In genomic region chr2L:4368553-4369268, dm6 we compare ENCODE assay signal across 2 fruit fly cellular contexts.
TF ChIP-seq lines count a peak whose summit lies in the region.

No protein-coding gene starts in this region.

- TF ChIP-seq CTCF in whole organism, embryonic (GFP tag; optimal IDR thresholded peaks at IDR 0.05; lab: Kevin White, UChicago) = no peak

TF ChIP-seq in whole organism, embryonic, 481 proteins besides CTCF, POLR2A, EP300 and RAD21:
- no peak for TF ChIP-seq CG10543 (GFP tag; optimal IDR thresholded peaks at IDR 0.05; lab: Kevin White, UChicago)
- peak; percentile 95 for TF ChIP-seq cad (GFP tag; optimal IDR thresholded peaks at IDR 0.05; lab: Kevin White, UChicago)
- TF ChIP-seq CG15479 (GFP tag; optimal IDR thresholded peaks at IDR 0.05; lab: Kevin White, UChicago) = peak; percentile 99
- no peak for TF ChIP-seq CG10366 (GFP tag; IDR thresholded peaks at IDR 0.05; lab: Robert Waterston, UW)
- no peak for TF ChIP-seq Atf3 (GFP tag; optimal IDR thresholded peaks at IDR 0.05; lab: Kevin White, UChicago)
- TF ChIP-seq CG18619 (GFP tag; optimal IDR thresholded peaks at IDR 0.05; lab: Kevin White, UChicago) = no peak
- no peak for TF ChIP-seq prd (optimal IDR thresholded peaks at IDR 0.05; lab: Kevin White, UChicago)
- TF ChIP-seq prd (GFP tag; IDR thresholded peaks at IDR 0.05; lab: Robert Waterston, UW) = peak; percentile 71; the same call in 2 of the 3 replicates
- TF ChIP-seq Kr (GFP tag; optimal IDR thresholded peaks at IDR 0.05; lab: Kevin White, UChicago) = peak; percentile 70
- TF ChIP-seq Hr78 (GFP tag; optimal IDR thresholded peaks at IDR 0.05; lab: Kevin White, UChicago) = peak in 1 of 2 experiments; percentile 29
- TF ChIP-seq CG7556 (GFP tag; optimal IDR thresholded peaks at IDR 0.05; lab: Kevin White, UChicago) = no peak
- no peak for TF ChIP-seq bowl (GFP tag; IDR thresholded peaks at IDR 0.05; lab: Robert Waterston, UW)
- TF ChIP-seq so (GFP tag; IDR thresholded peaks at IDR 0.05; lab: Robert Waterston, UW) = peak; percentile 47; the same call in 1 of the 3 replicates
- TF ChIP-seq Spps (tag; optimal IDR thresholded peaks at IDR 0.05; lab: Kevin White, UChicago) = no peak
- peak; percentile 59 for TF ChIP-seq twi (tag; optimal IDR thresholded peaks at IDR 0.05; lab: Kevin White, UChicago)
- no peak for TF ChIP-seq CG12155 (GFP tag; optimal IDR thresholded peaks at IDR 0.05; lab: Kevin White, UChicago)
- TF ChIP-seq ATbp (GFP tag; optimal IDR thresholded peaks at IDR 0.05; lab: Kevin White, UChicago) = no peak
- no peak for TF ChIP-seq CG16815 (GFP tag; optimal IDR thresholded peaks at IDR 0.05; lab: Kevin White, UChicago)
- TF ChIP-seq D (optimal IDR thresholded peaks at IDR 0.05; lab: Kevin White, UChicago) = peak; percentile 87
- peak; percentile 4 for TF ChIP-seq D (GFP tag; optimal IDR thresholded peaks at IDR 0.05; lab: Kevin White, UChicago)
- TF ChIP-seq CG10274 (GFP tag; optimal IDR thresholded peaks at IDR 0.05; lab: Kevin White, UChicago) = peak; percentile 5
- TF ChIP-seq CG8924 (tag; optimal IDR thresholded peaks at IDR 0.05; lab: Kevin White, UChicago) = peak; percentile 28
- TF ChIP-seq tll (GFP tag; optimal IDR thresholded peaks at IDR 0.05; lab: Kevin White, UChicago) = peak in 1 of 2 experiments; percentile 89
- no peak for TF ChIP-seq CG4707 (GFP tag; optimal IDR thresholded peaks at IDR 0.05; lab: Kevin White, UChicago)
- no peak for TF ChIP-seq run (tag; optimal IDR thresholded peaks at IDR 0.05; lab: Kevin White, UChicago)
- no peak for TF ChIP-seq CG6791 (GFP tag; IDR thresholded peaks at IDR 0.05; lab: Robert Waterston, UW; ENCODE audit: partially characterized antibody)
- no peak for TF ChIP-seq CG8765 (GFP tag; IDR thresholded peaks at IDR 0.05; lab: Robert Waterston, UW)
- TF ChIP-seq ac (GFP tag; optimal IDR thresholded peaks at IDR 0.05; lab: Kevin White, UChicago) = peak; percentile 1
- peak; percentile 25 for TF ChIP-seq odd (GFP tag; optimal IDR thresholded peaks at IDR 0.05; lab: Kevin White, UChicago)
- TF ChIP-seq Elba2 (GFP tag; optimal IDR thresholded peaks at IDR 0.05; lab: Kevin White, UChicago) = no peak
- TF ChIP-seq Hr51 (GFP tag; optimal IDR thresholded peaks at IDR 0.05; lab: Kevin White, UChicago) = no peak
- no peak for TF ChIP-seq CG34422 (GFP tag; IDR thresholded peaks at IDR 0.05; lab: Robert Waterston, UW)
- peak in 1 of 3 experiments; percentile 68 for TF ChIP-seq Stat92E (GFP tag; optimal IDR thresholded peaks at IDR 0.05; lab: Kevin White, UChicago)
- no peak for TF ChIP-seq btn (GFP tag; optimal IDR thresholded peaks at IDR 0.05; lab: Kevin White, UChicago)
- peak; percentile 93 for TF ChIP-seq zen (tag; optimal IDR thresholded peaks at IDR 0.05; lab: Kevin White, UChicago)
- peak; percentile 27; the same call in 1 of the 3 replicates for TF ChIP-seq CG17361 (GFP tag; IDR thresholded peaks at IDR 0.05; lab: Robert Waterston, UW)

TF ChIP-seq in whole organism, prepupa, 60 proteins besides CTCF, POLR2A, EP300 and RAD21:
- TF ChIP-seq dsx (GFP tag; optimal IDR thresholded peaks at IDR 0.05; lab: Kevin White, UChicago; ENCODE audit: poor library complexity, severe bottlenecking) = no peak
- TF ChIP-seq fkh (GFP tag; optimal IDR thresholded peaks at IDR 0.05; lab: Kevin White, UChicago) = peak; percentile 65
- no peak for TF ChIP-seq CG8119 (GFP tag; IDR thresholded peaks at IDR 0.05; lab: Robert Waterston, UW)
- TF ChIP-seq CG32006 (GFP tag; optimal IDR thresholded peaks at IDR 0.05; lab: Kevin White, UChicago) = no peak
- TF ChIP-seq cyc (GFP tag; optimal IDR thresholded peaks at IDR 0.05; lab: Kevin White, UChicago) = no peak
